Fruit fly (Drosophila melanogaster) whole organism, embryonic: ENCODE data around the gene pck.

Experiments
- Abd-B ChIP-seq: fragments of 200-800 bp; sonication (Bioruptor generic); optimal IDR thresholded peaks from 2 replicates; lab custom pipeline; 2018; ENCODE audit warnings: missing biosample characterization, mild to moderate bottlenecking, missing genetic modification characterization, moderate library complexity
- Aef1 ChIP-seq: fragments of 200-800 bp; sonication (Bioruptor generic); IDR thresholded peaks from 3 replicates; pipeline ENCODE4 v1.3.6; 2022; ENCODE audit warnings: missing biosample characterization, missing genetic modification characterization
- Atf6 ChIP-seq: fragments of 200-800 bp; sonication (Bioruptor generic); IDR thresholded peaks from 2 replicates; pipeline ENCODE4 v1.3.6; 2022; ENCODE audit warnings: missing biosample characterization, missing genetic modification characterization
- Bgb ChIP-seq: fragments of 200-800 bp; sonication (Bioruptor generic); IDR thresholded peaks from 2 replicates; pipeline ENCODE4 v1.3.6; 2022; ENCODE audit warnings: missing biosample characterization, missing genetic modification characterization; ENCODE audit not compliant: partially characterized antibody
- CG11456 ChIP-seq: fragments of 200-800 bp; sonication (Bioruptor generic); IDR thresholded peaks from 3 replicates; pipeline ENCODE4 v1.3.6; 2022; ENCODE audit warnings: missing biosample characterization, missing genetic modification characterization
- CG12071 ChIP-seq: fragments of 200-800 bp; sonication (Bioruptor generic); optimal IDR thresholded peaks from 3 replicates; lab custom pipeline; 2018; ENCODE audit warnings: missing biosample characterization, mild to moderate bottlenecking, missing genetic modification characterization
- CG12769 ChIP-seq: fragments of 200-800 bp; sonication (Bioruptor generic); optimal IDR thresholded peaks from 2 replicates; lab custom pipeline; 2019; ENCODE audit warnings: missing biosample characterization, mild to moderate bottlenecking, missing genetic modification characterization, moderate library complexity
- CG1529 ChIP-seq: fragments of 200-800 bp; sonication (Bioruptor generic); optimal IDR thresholded peaks from 3 replicates; lab custom pipeline; 2018; ENCODE audit warnings: missing biosample characterization, missing genetic modification characterization
- CG15514 ChIP-seq: fragments of 200-800 bp; sonication (Bioruptor generic); optimal IDR thresholded peaks from 3 replicates; lab custom pipeline; 2017; ENCODE audit warnings: missing biosample characterization, missing genetic modification characterization, mild to moderate bottlenecking, moderate library complexity, missing genetic modification reagents
- CG17612 ChIP-seq: fragments of 200-800 bp; sonication (Bioruptor generic); IDR thresholded peaks from 2 replicates; pipeline ENCODE4 v1.3.6; 2022; ENCODE audit warnings: missing biosample characterization, missing genetic modification characterization
- CG18599 ChIP-seq: fragments of 200-800 bp; sonication (Bioruptor generic); optimal IDR thresholded peaks from 3 replicates; lab custom pipeline; 2017; ENCODE audit warnings: missing biosample characterization, missing genetic modification characterization, mild to moderate bottlenecking, moderate library complexity, missing genetic modification reagents
- CG2116 ChIP-seq: fragments of 200-800 bp; sonication (Bioruptor generic); optimal IDR thresholded peaks from 3 replicates; lab custom pipeline; 2018; ENCODE audit warnings: missing biosample characterization, mild to moderate bottlenecking, missing genetic modification characterization
- CG31224 ChIP-seq: fragments of 200-800 bp; sonication (Bioruptor generic); IDR thresholded peaks from 2 replicates; pipeline ENCODE4 v1.3.6; 2022; ENCODE audit warnings: missing biosample characterization, missing genetic modification characterization
- CG32532 ChIP-seq: fragments of 200-800 bp; sonication (Bioruptor generic); IDR thresholded peaks from 2 replicates; pipeline ENCODE4 v1.3.6; 2022; ENCODE audit warnings: missing biosample characterization, missing genetic modification characterization
- CG34376 ChIP-seq: fragments of 200-800 bp; sonication (Bioruptor generic); optimal IDR thresholded peaks from 2 replicates; lab custom pipeline; 2018; ENCODE audit warnings: missing biosample characterization, mild to moderate bottlenecking, missing genetic modification characterization
- CG34422 ChIP-seq: fragments of 200-800 bp; sonication (Bioruptor generic); IDR thresholded peaks from 3 replicates; pipeline ENCODE4 v1.3.6; 2022; ENCODE audit warnings: missing biosample characterization, missing genetic modification characterization
- CG3995 ChIP-seq: fragments of 200-800 bp; sonication (Bioruptor generic); optimal IDR thresholded peaks from 3 replicates; lab custom pipeline; 2016; ENCODE audit warnings: missing biosample characterization, missing genetic modification characterization
- CG6791 ChIP-seq: fragments of 200-800 bp; sonication (Bioruptor generic); IDR thresholded peaks from 3 replicates; pipeline ENCODE4 v1.3.6; 2022; ENCODE audit warnings: missing biosample characterization, missing genetic modification characterization; ENCODE audit not compliant: partially characterized antibody
- CG6854 ChIP-seq: fragments of 200-800 bp; sonication (Bioruptor generic); optimal IDR thresholded peaks from 3 replicates; lab custom pipeline; 2017; ENCODE audit warnings: missing biosample characterization, mild to moderate bottlenecking, missing genetic modification characterization
- CG8290 ChIP-seq, 3 experiments: fragments of 200-800 bp; sonication (Bioruptor generic); optimal IDR thresholded peaks; 2 replicates each; lab custom pipeline; 2016 to 2019; ENCODE audit warnings: missing biosample characterization in 3 of 3, missing genetic modification characterization in 3 of 3, mild to moderate bottlenecking in 2 of 3, moderate library complexity in 1 of 3
- CG9437 ChIP-seq: fragments of 200-800 bp; sonication (Bioruptor generic); optimal IDR thresholded peaks from 2 replicates; lab custom pipeline; 2018; ENCODE audit warnings: missing biosample characterization, mild to moderate bottlenecking, missing genetic modification characterization
- CG9817 ChIP-seq: fragments of 200-800 bp; sonication (Bioruptor generic); optimal IDR thresholded peaks from 2 replicates; lab custom pipeline; 2018; ENCODE audit warnings: missing biosample characterization, mild to moderate bottlenecking, missing genetic modification characterization, moderate library complexity
- Deaf1 ChIP-seq: fragments of 200-800 bp; optimal IDR thresholded peaks from 3 replicates; lab custom pipeline; 2019; ENCODE audit warnings: missing biosample characterization, mild to moderate bottlenecking, missing genetic modification characterization, moderate library complexity
- Doc2 ChIP-seq: fragments of 200-800 bp; sonication (Bioruptor generic); IDR thresholded peaks from 2 replicates; pipeline ENCODE4 v1.3.6; 2022; ENCODE audit warnings: missing biosample characterization, missing genetic modification characterization
- Drgx ChIP-seq: fragments of 200-800 bp; sonication (Bioruptor generic); IDR thresholded peaks from 2 replicates; pipeline ENCODE4 v1.3.6; 2022; ENCODE audit warnings: missing biosample characterization, missing genetic modification characterization
- H15 ChIP-seq: fragments of 200-800 bp; sonication (Bioruptor generic); IDR thresholded peaks from 3 replicates; pipeline ENCODE4 v1.3.6; 2022; ENCODE audit warnings: missing biosample characterization, missing genetic modification characterization
- Hand ChIP-seq: fragments of 200-800 bp; sonication (Bioruptor generic); optimal IDR thresholded peaks from 2 replicates; lab custom pipeline; 2017; ENCODE audit warnings: mild to moderate bottlenecking, missing biosample characterization, missing genetic modification reagents, missing genetic modification characterization
- Hmr ChIP-seq: fragments of 200-800 bp; sonication (Bioruptor generic); optimal IDR thresholded peaks from 3 replicates; lab custom pipeline; 2017; ENCODE audit warnings: mild to moderate bottlenecking, missing biosample characterization, missing genetic modification reagents, missing genetic modification characterization
- Nf-YC ChIP-seq: fragments of 200-800 bp; optimal IDR thresholded peaks from 3 replicates; lab custom pipeline; 2019; ENCODE audit warnings: missing biosample characterization, mild to moderate bottlenecking, missing genetic modification characterization, moderate library complexity
- Pdp1 ChIP-seq, 2 experiments: fragments of 200-800 bp; sonication (Bioruptor generic); optimal IDR thresholded peaks; 3 replicates each; lab custom pipeline; 2016; ENCODE audit warnings: missing biosample characterization in 2 of 2, missing genetic modification characterization in 2 of 2, mild to moderate bottlenecking in 1 of 2, moderate library complexity in 1 of 2
- ara ChIP-seq: fragments of 200-800 bp; sonication (Bioruptor generic); IDR thresholded peaks from 2 replicates; pipeline ENCODE4 v1.3.6; 2022; ENCODE audit warnings: missing biosample characterization, missing genetic modification characterization
- chinmo ChIP-seq: fragments of 200-800 bp; sonication (Bioruptor generic); IDR thresholded peaks from 4 replicates; pipeline ENCODE4 v1.3.6; 2022; ENCODE audit warnings: missing biosample characterization, missing genetic modification characterization; ENCODE audit not compliant: partially characterized antibody
- ci ChIP-seq: fragments of 200-800 bp; sonication (Bioruptor generic); IDR thresholded peaks from 3 replicates; pipeline ENCODE4 v1.3.6; 2022; ENCODE audit warnings: missing biosample characterization, missing genetic modification characterization
- crol ChIP-seq: fragments of 200-800 bp; sonication (Bioruptor generic); IDR thresholded peaks from 2 replicates; pipeline ENCODE4 v1.3.6; 2022; ENCODE audit warnings: missing biosample characterization, missing genetic modification characterization
- cwo ChIP-seq: fragments of 200-800 bp; sonication (Bioruptor generic); optimal IDR thresholded peaks from 3 replicates; lab custom pipeline; 2017; ENCODE audit warnings: missing biosample characterization, missing genetic modification characterization, mild to moderate bottlenecking, moderate library complexity, missing genetic modification reagents
- danr ChIP-seq: fragments of 200-800 bp; sonication (Bioruptor generic); IDR thresholded peaks from 2 replicates; pipeline ENCODE4 v1.3.6; 2022; ENCODE audit warnings: missing biosample characterization, missing genetic modification characterization
- dm ChIP-seq: fragments of 200-800 bp; sonication (Bioruptor generic); optimal IDR thresholded peaks from 3 replicates; lab custom pipeline; 2016; ENCODE audit warnings: missing biosample characterization, missing genetic modification characterization
- en ChIP-seq: fragments of 200-800 bp; sonication (Bioruptor generic); optimal IDR thresholded peaks from 2 replicates; lab custom pipeline; 2016; ENCODE audit warnings: missing biosample characterization, missing genetic modification characterization
- insv ChIP-seq, 2 experiments: fragments of 200-800 bp; sonication (Bioruptor generic); optimal IDR thresholded peaks; 3 replicates each; lab custom pipeline; 2016 to 2018; ENCODE audit warnings: missing biosample characterization in 2 of 2, missing genetic modification characterization in 2 of 2
- kah ChIP-seq: fragments of 200-800 bp; sonication (Bioruptor generic); optimal IDR thresholded peaks from 2 replicates; lab custom pipeline; 2018; ENCODE audit warnings: missing biosample characterization, mild to moderate bottlenecking, missing genetic modification characterization
- ken ChIP-seq: fragments of 200-800 bp; sonication (Bioruptor generic); IDR thresholded peaks from 3 replicates; pipeline ENCODE4 v1.3.6; 2022; ENCODE audit warnings: missing biosample characterization, missing genetic modification characterization
- kni ChIP-seq: fragments of 200-800 bp; sonication (Bioruptor generic); optimal IDR thresholded peaks from 3 replicates; lab custom pipeline; 2017; ENCODE audit warnings: mild to moderate bottlenecking, missing biosample characterization, missing genetic modification reagents, missing genetic modification characterization
- mirr ChIP-seq: fragments of 200-800 bp; sonication (Bioruptor generic); optimal IDR thresholded peaks from 3 replicates; lab custom pipeline; 2018; ENCODE audit warnings: missing biosample characterization, mild to moderate bottlenecking, missing genetic modification characterization
- stwl ChIP-seq: fragments of 200-800 bp; sonication (Bioruptor generic); optimal IDR thresholded peaks from 3 replicates; lab custom pipeline; 2018; ENCODE audit warnings: missing biosample characterization, mild to moderate bottlenecking, missing genetic modification characterization, moderate library complexity
- sug ChIP-seq: fragments of 200-800 bp; optimal IDR thresholded peaks from 2 replicates; lab custom pipeline; 2019; ENCODE audit warnings: missing biosample characterization, mild to moderate bottlenecking, missing genetic modification characterization, moderate library complexity
- unc-4 ChIP-seq: fragments of 200-800 bp; sonication (Bioruptor generic); IDR thresholded peaks from 2 replicates; pipeline ENCODE4 v1.3.6; 2022; ENCODE audit warnings: missing biosample characterization, missing genetic modification characterization; ENCODE audit not compliant: partially characterized antibody
- yki ChIP-seq: fragments of >200 bp; optimal IDR thresholded peaks from 3 replicates; lab custom pipeline; 2018

Gene pck

dm6 chrX:1466505-1467381, 3.7 kb upstream of the pck start (continued):
- TF ChIP-seq sug, result peak; percentile 65
- TF ChIP-seq CG2116 (GFP tag; lab: Kevin White, UChicago), result no peak
- peak; percentile 90 for TF ChIP-seq cwo (GFP tag; lab: Kevin White, UChicago)
- TF ChIP-seq CG6791 (GFP tag; lab: Robert Waterston, UW), result 0 out of 3 replicates have a peak, but pooled peaks have one; percentile 9
- peak; percentile 20; the same call in 1 of the 2 replicates for TF ChIP-seq Atf6 (GFP tag; lab: Robert Waterston, UW)
- TF ChIP-seq CG9817 (tag; lab: Kevin White, UChicago), result no peak
- TF ChIP-seq Deaf1 (tag; lab: Kevin White, UChicago), result peak; percentile 62
- TF ChIP-seq danr (GFP tag; lab: Robert Waterston, UW), result no peak
- 0 out of 4 replicates have a peak, but pooled peaks have one; percentile 52 for TF ChIP-seq chinmo (GFP tag; lab: Robert Waterston, UW)
- peak; percentile 40; the same call in 1 of the 2 replicates for TF ChIP-seq Bgb
- TF ChIP-seq CG3995 (GFP tag; lab: Kevin White, UChicago), result peak; percentile 70
- TF ChIP-seq dm, result no peak
- TF ChIP-seq Aef1, result peak; percentile 42; the same call in 1 of the 3 replicates
- peak; percentile 96 for TF ChIP-seq crol
- TF ChIP-seq Nf-YC (tag; lab: Kevin White, UChicago), result peak; percentile 10
- TF ChIP-seq CG9437, result peak; percentile 99
- no peak for TF ChIP-seq kni
- TF ChIP-seq CG6854 (GFP tag; lab: Kevin White, UChicago), result no peak
- peak; percentile 31 for TF ChIP-seq CG15514
- 0 out of 2 replicates have a peak, but pooled peaks have one; percentile 25 for TF ChIP-seq unc-4
- no peak for TF ChIP-seq ci (GFP tag; lab: Robert Waterston, UW)
- 0 out of 2 replicates have a peak, but pooled peaks have one; percentile 9 for TF ChIP-seq CG31224 (GFP tag; lab: Robert Waterston, UW)
- no peak for TF ChIP-seq en (GFP tag; lab: Kevin White, UChicago)
- no peak for TF ChIP-seq CG11456 (GFP tag; lab: Robert Waterston, UW)
- no peak for TF ChIP-seq CG17612 (GFP tag; lab: Robert Waterston, UW)
- no peak for TF ChIP-seq Doc2 (GFP tag; lab: Robert Waterston, UW)
- TF ChIP-seq yki, result no peak
- TF ChIP-seq ara (GFP tag; lab: Robert Waterston, UW), result no peak
- no peak for TF ChIP-seq mirr (GFP tag; lab: Kevin White, UChicago)
- no peak for TF ChIP-seq insv (GFP tag; optimal IDR thresholded peaks at IDR 0.05; lab: Kevin White, UChicago)
- TF ChIP-seq CG34376 (GFP tag; lab: Kevin White, UChicago), result peak; percentile 71
- TF ChIP-seq Hand (GFP tag; lab: Kevin White, UChicago), result peak; percentile 11
- TF ChIP-seq Pdp1 (GFP tag; optimal IDR thresholded peaks at IDR 0.05; lab: Kevin White, UChicago), result peak in 1 of 2 experiments; percentile 77
- no peak for TF ChIP-seq ken (GFP tag; lab: Robert Waterston, UW)
- TF ChIP-seq CG18599 (GFP tag; lab: Kevin White, UChicago), result peak; percentile 50
- TF ChIP-seq CG12071 (GFP tag; lab: Kevin White, UChicago), result no peak
- no peak for TF ChIP-seq CG8290 (GFP tag; optimal IDR thresholded peaks at IDR 0.05; lab: Kevin White, UChicago)
- peak in 1 of 2 experiments; percentile 30 for TF ChIP-seq CG8290 (tag; optimal IDR thresholded peaks at IDR 0.05; lab: Kevin White, UChicago)
- no peak for TF ChIP-seq H15
- no peak for TF ChIP-seq CG1529 (GFP tag; lab: Kevin White, UChicago)
- peak; percentile 41; the same call in 1 of the 2 replicates for TF ChIP-seq Drgx (GFP tag; lab: Robert Waterston, UW)
- TF ChIP-seq stwl (tag; lab: Kevin White, UChicago), result no peak
- TF ChIP-seq CG32532, result peak; percentile 34; the same call in 1 of the 2 replicates
- no peak for TF ChIP-seq Abd-B
- peak; percentile 82 for TF ChIP-seq CG12769
- TF ChIP-seq Hmr (GFP tag; lab: Kevin White, UChicago), result no peak
- TF ChIP-seq kah, result no peak
- TF ChIP-seq CG34422 (GFP tag; lab: Robert Waterston, UW), result peak; percentile 52; the same call in 1 of the 3 replicates
